Fruit fly (Drosophila melanogaster): ENCODE data around the gene CG32152.

CG32152 gene

DNA sequence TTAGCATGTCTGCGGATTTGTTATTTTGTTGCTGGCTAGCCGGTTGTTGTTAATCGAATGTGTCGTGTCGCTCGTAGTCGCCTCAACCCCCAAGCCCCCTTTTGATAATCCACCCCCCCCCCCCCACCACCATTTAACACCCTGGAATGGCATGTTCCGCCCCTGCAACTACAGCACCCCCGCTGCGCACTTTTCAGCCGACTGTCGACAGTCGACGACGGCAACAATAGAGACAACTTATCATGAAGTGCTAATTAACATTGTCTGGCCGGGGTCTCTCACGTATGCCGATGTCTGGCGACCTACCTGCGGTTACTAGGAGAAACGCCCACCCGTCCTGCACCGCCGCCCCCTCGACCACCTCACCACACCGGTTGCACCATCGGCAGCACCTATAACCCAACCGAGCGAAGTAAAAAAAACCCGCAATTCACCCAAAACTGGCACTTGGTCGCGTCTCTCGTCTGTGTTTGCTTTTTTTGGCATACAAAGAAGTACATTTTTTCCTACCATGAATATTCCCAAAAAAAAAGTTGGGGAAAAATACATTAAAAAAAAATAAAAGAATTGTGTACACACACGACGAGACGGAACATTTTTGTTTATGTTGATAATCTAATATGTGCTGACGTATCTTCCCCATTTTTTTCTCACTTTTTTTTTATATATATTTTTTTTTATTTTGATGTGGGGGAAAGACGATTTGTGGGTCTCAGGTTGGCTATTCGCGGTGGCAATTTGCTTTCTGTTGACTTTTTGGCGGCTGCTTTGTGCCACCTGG, 22.6 kb upstream of the CG32152 start (continued):
- TF ChIP-seq BtbVII (GFP tag; optimal IDR thresholded peaks at IDR 0.05) (peak; percentile 1), Med (GFP tag) (peak; percentile 67), CG3281 (GFP tag; optimal IDR thresholded peaks at IDR 0.05) (no peak), crol (GFP tag; IDR thresholded peaks at IDR 0.05) (peak; percentile 91), Hr78 (GFP tag; optimal IDR thresholded peaks at IDR 0.05) (peak in 1 of 2 experiments; percentile 65), CG6683 (GFP tag; optimal IDR thresholded peaks at IDR 0.05) (no peak), HmgD (GFP tag; optimal IDR thresholded peaks at IDR 0.05) (no peak), so (GFP tag; IDR thresholded peaks at IDR 0.05) (0 out of 3 replicates have a peak, but pooled peaks have one; percentile 31), vnd (GFP tag; IDR thresholded peaks at IDR 0.05; ENCODE audit: partially characterized antibody) (no peak), sna (GFP tag; IDR thresholded peaks at IDR 0.05; ENCODE audit: partially characterized antibody) (0 out of 2 replicates have a peak, but pooled peaks have one; percentile 37), sens (GFP tag) (no peak), lab (GFP tag; optimal IDR thresholded peaks at IDR 0.05) (no peak), chinmo (GFP tag; IDR thresholded peaks at IDR 0.05; ENCODE audit: partially characterized antibody) (0 out of 4 replicates have a peak, but pooled peaks have one; percentile 39), ATbp (GFP tag; optimal IDR thresholded peaks at IDR 0.05) (peak; percentile 30), otp (GFP tag; IDR thresholded peaks at IDR 0.05) (peak; percentile 62; the same call in 2 of the 3 replicates)

DNA sequence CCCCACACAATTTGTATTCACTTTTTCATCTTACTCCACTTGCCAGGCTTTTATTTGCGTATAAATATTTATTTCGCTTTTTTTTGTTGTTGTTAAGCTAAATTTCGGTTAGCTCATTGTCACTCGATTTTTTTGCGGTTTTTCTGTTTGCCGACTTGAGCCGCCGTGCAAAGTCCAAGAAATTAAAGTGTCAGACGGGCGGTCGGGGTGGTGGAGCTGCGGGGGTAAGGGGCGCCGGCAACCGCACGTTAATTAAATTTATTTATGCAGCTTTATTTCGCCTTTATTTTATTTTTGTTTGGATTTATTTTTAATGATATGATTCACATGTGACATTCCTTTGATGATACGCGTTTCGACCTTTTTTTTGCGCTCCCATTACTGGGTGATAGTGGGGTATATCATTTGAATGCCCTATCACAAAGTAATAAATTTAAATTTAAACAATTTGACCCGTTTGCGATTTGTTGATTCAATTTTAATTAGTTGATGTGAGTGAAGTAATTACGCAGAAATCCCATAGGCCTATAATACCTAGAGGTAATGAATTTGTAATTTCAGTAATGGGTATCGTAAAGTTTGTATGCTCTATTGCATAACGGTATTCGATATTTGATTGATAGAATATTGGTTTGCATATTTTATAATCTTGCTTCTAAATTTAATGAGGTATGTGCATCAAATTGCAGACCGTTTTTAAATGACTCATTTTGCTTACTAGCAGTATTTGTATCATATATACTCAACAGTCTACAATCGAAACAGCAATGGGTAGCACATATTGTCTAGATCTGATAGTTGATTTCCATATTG, 21.7 kb upstream of the CG32152 start:
- TF ChIP-seq Chrac-16 (GFP tag; optimal IDR thresholded peaks at IDR 0.05) (peak; percentile 39), Asciz (GFP tag; optimal IDR thresholded peaks at IDR 0.05) (peak; percentile 2), stwl (tag; optimal IDR thresholded peaks at IDR 0.05) (no peak), sqz (GFP tag; optimal IDR thresholded peaks at IDR 0.05) (no peak), CG4854 (GFP tag; optimal IDR thresholded peaks at IDR 0.05) (peak; percentile 53), org-1 (GFP tag; optimal IDR thresholded peaks at IDR 0.05) (peak; percentile 42), CG16815 (GFP tag; optimal IDR thresholded peaks at IDR 0.05) (peak; percentile 32), CG5245 (GFP tag; optimal IDR thresholded peaks at IDR 0.05) (no peak), CG6765 (GFP tag; optimal IDR thresholded peaks at IDR 0.05) (no peak), CG2116 (GFP tag; optimal IDR thresholded peaks at IDR 0.05) (no peak), pnt (GFP tag; optimal IDR thresholded peaks at IDR 0.05) (peak; percentile 16), CG7928 (GFP tag; optimal IDR thresholded peaks at IDR 0.05) (peak; percentile 18), fd3F (GFP tag; optimal IDR thresholded peaks at IDR 0.05) (peak; percentile 21), CG7839 (tag; optimal IDR thresholded peaks at IDR 0.05) (peak; percentile 53), grau (tag; optimal IDR thresholded peaks at IDR 0.05) (peak; percentile 65), CG18764 (GFP tag; optimal IDR thresholded peaks at IDR 0.05) (no peak), CG2120 (GFP tag; optimal IDR thresholded peaks at IDR 0.05) (peak; percentile 86), CG11504 (tag; optimal IDR thresholded peaks at IDR 0.05) (peak; percentile 57), CG2199 (GFP tag; IDR thresholded peaks at IDR 0.05) (no peak), CG1603 (tag; optimal IDR thresholded peaks at IDR 0.05) (no peak), hth (optimal IDR thresholded peaks at IDR 0.05) (no peak), CG9932 (GFP tag; IDR thresholded peaks at IDR 0.05) (peak; percentile 74), bab2 (GFP tag; optimal IDR thresholded peaks at IDR 0.05) (peak; percentile 51), Awh (GFP tag; IDR thresholded peaks at IDR 0.05) (0 out of 2 replicates have a peak, but pooled peaks have one; percentile 25), Xrp1 (GFP tag; IDR thresholded peaks at IDR 0.05) (no peak), dpn (GFP tag; optimal IDR thresholded peaks at IDR 0.05) (peak; percentile 44 to 60), CG1602 (GFP tag; optimal IDR thresholded peaks at IDR 0.05) (peak; percentile 31), CG1832 (GFP tag; optimal IDR thresholded peaks at IDR 0.05) (no peak), slou (GFP tag; optimal IDR thresholded peaks at IDR 0.05) (peak; percentile 51), Hmx (GFP tag; optimal IDR thresholded peaks at IDR 0.05) (peak; percentile 10), lmd (GFP tag; IDR thresholded peaks at IDR 0.05) (peak; percentile 58), schlank (tag; optimal IDR thresholded peaks at IDR 0.05) (no peak)
